Worm (Caenorhabditis elegans) whole organism, early embryonic: ENCODE data around the gene rap-1.

Experiments used
- aly-1 ChIP-seq: sonication (generic microtip); optimal IDR thresholded peaks from 2 replicates; lab custom pipeline; 2016; ENCODE audit warnings: missing genetic modification characterization, missing compliant biosample characterization
- ama-1 ChIP-seq: fragments of 150-350 bp; optimal IDR thresholded peaks from 2 replicates; lab custom pipeline; 2014
- ceh-13 ChIP-seq: fragments of 200-800 bp; sonication (Bioruptor generic); optimal IDR thresholded peaks from 2 replicates; lab custom pipeline; 2018; ENCODE audit warnings: mild to moderate bottlenecking, missing genetic modification characterization, missing compliant biosample characterization
- hmbx-1 ChIP-seq: sonication (generic microtip); optimal IDR thresholded peaks from 2 replicates; lab custom pipeline; 2016; ENCODE audit warnings: mild to moderate bottlenecking, missing genetic modification characterization, missing compliant biosample characterization

DNA sequence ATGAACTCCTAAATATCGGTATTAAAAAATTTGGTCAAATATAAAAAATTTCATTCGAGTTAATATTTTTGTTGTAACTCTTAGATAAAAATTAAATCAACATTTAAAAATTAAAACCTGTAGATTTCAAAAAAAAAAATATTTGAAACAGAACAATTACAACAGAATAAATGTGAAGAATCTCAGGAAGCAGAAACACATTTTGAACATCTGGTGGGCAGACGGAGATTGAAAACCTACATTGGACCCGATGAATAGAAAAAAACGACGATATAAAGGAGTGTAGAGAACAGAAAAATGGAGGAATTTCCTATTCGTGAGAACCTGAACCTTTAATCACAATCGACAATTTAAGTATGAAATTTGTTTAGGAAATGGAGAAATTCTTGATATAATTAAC is 5.4 kb upstream of the rap-1 start:
- TF ChIP-seq ama-1 (lab: Kevin White, UChicago) (no peak), aly-1 (tag; lab: Kevin White, UChicago) (no peak), ceh-13 (GFP tag; lab: Kevin White, UChicago) (no peak), hmbx-1 (tag; lab: Kevin White, UChicago) (no peak)
